Worm (Caenorhabditis elegans): ENCODE measurements around the gene C32D5.7.

- no peak for TF ChIP-seq zip-8 (tag; optimal IDR thresholded peaks at IDR 0.05)
- TF ChIP-seq lsy-2 (tag; optimal IDR thresholded peaks at IDR 0.05), result no peak
- TF ChIP-seq nhr-76 (tag; optimal IDR thresholded peaks at IDR 0.05), result no peak
- no peak for TF ChIP-seq nhr-12 (tag; optimal IDR thresholded peaks at IDR 0.05)
- TF ChIP-seq unc-62 (GFP tag; optimal IDR thresholded peaks at IDR 0.05), result no peak
- no peak for TF ChIP-seq lin-32 (GFP tag; optimal IDR thresholded peaks at IDR 0.05)
These were observed 34.8 kb upstream of the C32D5.7 start for ce11 chrII:6374646-6375045.
